Fruit fly (Drosophila melanogaster) whole organism, embryonic: ENCODE results near the gene scramb2.
A peak's percentile ranks its signal among the peaks of the same experiment; 100 is the strongest.

Experiments
- Atf6 ChIP-seq: fragments of 200-800 bp; sonication (Bioruptor generic); IDR thresholded peaks from 2 replicates; pipeline ENCODE4 v1.3.6; 2022; ENCODE audit warnings: missing biosample characterization, missing genetic modification characterization
- B-H2 ChIP-seq: fragments of 200-800 bp; sonication (Bioruptor generic); optimal IDR thresholded peaks from 2 replicates; lab custom pipeline; 2018; ENCODE audit warnings: missing biosample characterization, mild to moderate bottlenecking, missing genetic modification characterization
- Blimp-1 ChIP-seq: fragments of 200-800 bp; sonication (Bioruptor generic); optimal IDR thresholded peaks from 3 replicates; lab custom pipeline; 2018; ENCODE audit warnings: missing biosample characterization, missing genetic modification characterization, mild to moderate bottlenecking, moderate library complexity, missing genetic modification reagents
- CG1024 ChIP-seq: fragments of 200-800 bp; sonication (Bioruptor generic); IDR thresholded peaks from 2 replicates; pipeline ENCODE4 v1.3.6; 2022; ENCODE audit warnings: missing biosample characterization, missing genetic modification characterization
- CG13287 ChIP-seq: fragments of 200-800 bp; sonication (Bioruptor generic); IDR thresholded peaks from 2 replicates; pipeline ENCODE4 v1.3.6; 2022; ENCODE audit warnings: missing biosample characterization, missing genetic modification characterization; ENCODE audit not compliant: partially characterized antibody
- CG13894 ChIP-seq: fragments of 200-800 bp; sonication (Bioruptor generic); optimal IDR thresholded peaks from 3 replicates; lab custom pipeline; 2018; ENCODE audit warnings: missing biosample characterization, mild to moderate bottlenecking, missing genetic modification characterization, moderate library complexity
- CG15269 ChIP-seq: fragments of 200-800 bp; sonication (Bioruptor generic); optimal IDR thresholded peaks from 2 replicates; lab custom pipeline; 2018; ENCODE audit warnings: missing biosample characterization, mild to moderate bottlenecking, missing genetic modification characterization, moderate library complexity
- CG16779 ChIP-seq: fragments of 200-800 bp; sonication (Bioruptor generic); IDR thresholded peaks from 2 replicates; pipeline ENCODE4 v1.3.6; 2022; ENCODE audit warnings: missing biosample characterization, missing genetic modification characterization
- CG17829 ChIP-seq: fragments of 200-800 bp; optimal IDR thresholded peaks from 2 replicates; lab custom pipeline; 2019; ENCODE audit warnings: missing biosample characterization, mild to moderate bottlenecking, missing genetic modification characterization, moderate library complexity
- CG18619 ChIP-seq: fragments of 200-800 bp; sonication (Bioruptor generic); optimal IDR thresholded peaks from 3 replicates; lab custom pipeline; 2017; ENCODE audit warnings: missing biosample characterization, mild to moderate bottlenecking, missing genetic modification characterization
- CG2712 ChIP-seq: fragments of 200-800 bp; optimal IDR thresholded peaks from 3 replicates; lab custom pipeline; 2019; ENCODE audit warnings: missing biosample characterization, mild to moderate bottlenecking, missing genetic modification characterization, moderate library complexity
- CG4707 ChIP-seq: fragments of 200-800 bp; sonication (Bioruptor generic); optimal IDR thresholded peaks from 2 replicates; lab custom pipeline; 2018; ENCODE audit warnings: missing biosample characterization, mild to moderate bottlenecking, missing genetic modification characterization, moderate library complexity
- CG5245 ChIP-seq: fragments of 200-800 bp; sonication (Bioruptor generic); optimal IDR thresholded peaks from 3 replicates; lab custom pipeline; 2016; ENCODE audit warnings: missing biosample characterization, missing genetic modification characterization
- CG7271 ChIP-seq: fragments of 200-800 bp; sonication (Bioruptor generic); optimal IDR thresholded peaks from 2 replicates; lab custom pipeline; 2018; ENCODE audit warnings: missing biosample characterization, mild to moderate bottlenecking, missing genetic modification characterization, moderate library complexity
- CG7556 ChIP-seq: fragments of 200-800 bp; sonication (Bioruptor generic); optimal IDR thresholded peaks from 2 replicates; lab custom pipeline; 2017; ENCODE audit warnings: missing biosample characterization, mild to moderate bottlenecking, missing genetic modification characterization
- CG7963 ChIP-seq: fragments of 200-800 bp; sonication (Bioruptor generic); IDR thresholded peaks from 3 replicates; pipeline ENCODE4 v1.3.6; 2022; ENCODE audit warnings: missing biosample characterization, missing genetic modification characterization; ENCODE audit not compliant: partially characterized antibody
- CG8359 ChIP-seq: fragments of 200-800 bp; sonication (Bioruptor generic); optimal IDR thresholded peaks from 2 replicates; lab custom pipeline; 2017; ENCODE audit warnings: missing biosample characterization, mild to moderate bottlenecking, missing genetic modification characterization, borderline replicate concordance
- CkIIα-i1 ChIP-seq: fragments of 200-800 bp; sonication (Bioruptor generic); IDR thresholded peaks from 2 replicates; pipeline ENCODE4 v1.3.6; 2022; ENCODE audit warnings: missing biosample characterization, missing genetic modification characterization
- Dfd ChIP-seq, 2 experiments: fragments of >200 bp; optimal IDR thresholded peaks; 2 replicates each; lab custom pipeline; 2017; ENCODE audit warnings: missing biosample characterization in 2 of 2, missing genetic modification characterization in 2 of 2
- Dip2 ChIP-seq: fragments of 200-800 bp; sonication (Bioruptor generic); IDR thresholded peaks from 2 replicates; pipeline ENCODE4 v1.3.6; 2022; ENCODE audit warnings: missing biosample characterization, missing genetic modification characterization
- Hey ChIP-seq: fragments of 200-800 bp; sonication (Bioruptor generic); optimal IDR thresholded peaks from 3 replicates; lab custom pipeline; 2018; ENCODE audit warnings: missing biosample characterization, mild to moderate bottlenecking, missing genetic modification characterization
- HmgZ ChIP-seq: fragments of 200-800 bp; sonication (Bioruptor generic); optimal IDR thresholded peaks from 2 replicates; lab custom pipeline; 2018; ENCODE audit warnings: missing biosample characterization, mild to moderate bottlenecking, missing genetic modification characterization
- Kr ChIP-seq: fragments of 200-800 bp; sonication (Bioruptor generic); optimal IDR thresholded peaks from 2 replicates; lab custom pipeline; 2017; ENCODE audit warnings: missing biosample characterization, mild to moderate bottlenecking, missing genetic modification characterization
- MESR4 ChIP-seq: fragments of 200-800 bp; sonication (Bioruptor generic); optimal IDR thresholded peaks from 2 replicates; lab custom pipeline; 2018; ENCODE audit warnings: missing biosample characterization, mild to moderate bottlenecking, missing genetic modification characterization, moderate library complexity
- Oaz ChIP-seq: fragments of 200-800 bp; sonication (Bioruptor generic); IDR thresholded peaks from 2 replicates; pipeline ENCODE4 v1.3.6; 2022; ENCODE audit warnings: missing biosample characterization, missing genetic modification characterization
- Pdp1 ChIP-seq, 2 experiments: fragments of 200-800 bp; sonication (Bioruptor generic); optimal IDR thresholded peaks; 3 replicates each; lab custom pipeline; 2016; ENCODE audit warnings: missing biosample characterization in 2 of 2, missing genetic modification characterization in 2 of 2, mild to moderate bottlenecking in 1 of 2, moderate library complexity in 1 of 2
- Scr ChIP-seq: fragments of 200-800 bp; sonication (Bioruptor generic); IDR thresholded peaks from 2 replicates; pipeline ENCODE4 v1.3.6; 2022; ENCODE audit warnings: missing biosample characterization, missing genetic modification characterization; ENCODE audit not compliant: partially characterized antibody
- Stat92E ChIP-seq, 3 experiments: fragments of >200 bp in 2 of 3; fragments of 200-800 bp in 1 of 3; sonication (Bioruptor generic) in 1 of 3; optimal IDR thresholded peaks; 2 replicates each; lab custom pipeline; 2017 to 2019; ENCODE audit warnings: missing biosample characterization in 3 of 3, missing genetic modification characterization in 3 of 3, mild to moderate bottlenecking in 1 of 3, moderate library complexity in 1 of 3
- caup ChIP-seq: fragments of 200-800 bp; sonication (Bioruptor generic); optimal IDR thresholded peaks from 3 replicates; lab custom pipeline; 2017; ENCODE audit warnings: missing biosample characterization, mild to moderate bottlenecking, missing genetic modification characterization, moderate library complexity; ENCODE audit not compliant: severe bottlenecking
- dmrt99B ChIP-seq: fragments of 200-800 bp; sonication (Bioruptor generic); optimal IDR thresholded peaks from 2 replicates; lab custom pipeline; 2018; ENCODE audit warnings: missing biosample characterization, mild to moderate bottlenecking, missing genetic modification characterization, moderate library complexity
- dpn ChIP-seq, 2 experiments: fragments of 200-800 bp; sonication (Bioruptor generic); optimal IDR thresholded peaks; 3 replicates each; lab custom pipeline; 2016; ENCODE audit warnings: missing biosample characterization in 2 of 2, missing genetic modification characterization in 2 of 2
- ewg ChIP-seq: fragments of 200-800 bp; sonication (Bioruptor generic); optimal IDR thresholded peaks from 3 replicates; lab custom pipeline; 2017; ENCODE audit warnings: mild to moderate bottlenecking, missing biosample characterization, missing genetic modification reagents, missing genetic modification characterization
- grau ChIP-seq: fragments of 200-800 bp; optimal IDR thresholded peaks from 3 replicates; lab custom pipeline; 2019; ENCODE audit warnings: missing biosample characterization, mild to moderate bottlenecking, missing genetic modification characterization, moderate library complexity
- mirr ChIP-seq: fragments of 200-800 bp; sonication (Bioruptor generic); optimal IDR thresholded peaks from 3 replicates; lab custom pipeline; 2018; ENCODE audit warnings: missing biosample characterization, mild to moderate bottlenecking, missing genetic modification characterization
- nau ChIP-seq: fragments of 200-800 bp; sonication (Bioruptor generic); optimal IDR thresholded peaks from 3 replicates; lab custom pipeline; 2017; ENCODE audit warnings: missing biosample characterization, mild to moderate bottlenecking, missing genetic modification characterization, missing genetic modification reagents
- odd ChIP-seq: fragments of 200-800 bp; sonication (Bioruptor generic); optimal IDR thresholded peaks from 2 replicates; lab custom pipeline; 2017; ENCODE audit warnings: missing biosample characterization, mild to moderate bottlenecking, missing genetic modification characterization
- org-1 ChIP-seq: fragments of 200-800 bp; sonication (Bioruptor generic); optimal IDR thresholded peaks from 2 replicates; lab custom pipeline; 2017; ENCODE audit warnings: missing biosample characterization, missing genetic modification characterization
- p53 ChIP-seq: fragments of 200-800 bp; sonication (Bioruptor generic); optimal IDR thresholded peaks from 2 replicates; lab custom pipeline; 2016; ENCODE audit warnings: missing biosample characterization, missing genetic modification characterization
- phol ChIP-seq: fragments of 200-800 bp; sonication (Bioruptor generic); optimal IDR thresholded peaks from 3 replicates; lab custom pipeline; 2018; ENCODE audit warnings: missing biosample characterization, mild to moderate bottlenecking, missing genetic modification characterization, moderate library complexity
- prd ChIP-seq, 3 experiments: fragments of >200 bp in 2 of 3; fragments of 200-800 bp in 1 of 3; sonication (Bioruptor generic) in 1 of 3; optimal IDR thresholded peaks in 2 of 3; IDR thresholded peaks in 1 of 3; 2 replicates in 2 of 3; 3 replicates in 1 of 3; pipeline versions ENCODE4 v1.3.6 to Lab custom; 2017 to 2022; ENCODE audit warnings: missing biosample characterization in 1 of 3, missing genetic modification characterization in 1 of 3
- rib ChIP-seq: fragments of 200-800 bp; sonication (Bioruptor generic); IDR thresholded peaks from 2 replicates; pipeline ENCODE4 v1.3.6; 2022; ENCODE audit warnings: missing biosample characterization, missing genetic modification characterization
- sens ChIP-seq: fragments of 200-800 bp; sonication (Bioruptor generic); peaks from one replicate; lab custom pipeline; 2016; ENCODE audit warnings: missing biosample characterization, missing genetic modification characterization
- slp2 ChIP-seq: fragments of 200-800 bp; sonication (Bioruptor generic); optimal IDR thresholded peaks from 2 replicates; lab custom pipeline; 2016; ENCODE audit warnings: missing biosample characterization, missing genetic modification characterization
- tll ChIP-seq, 2 experiments: fragments of 200-800 bp in 1 of 2; fragments of >200 bp in 1 of 2; sonication (Bioruptor generic) in 1 of 2; optimal IDR thresholded peaks; 2 replicates each; lab custom pipeline; 2017 to 2019; ENCODE audit warnings: missing biosample characterization in 2 of 2, missing genetic modification characterization in 2 of 2, mild to moderate bottlenecking in 1 of 2, moderate library complexity in 1 of 2
- trem ChIP-seq: fragments of 200-800 bp; optimal IDR thresholded peaks from 3 replicates; lab custom pipeline; 2019; ENCODE audit warnings: missing biosample characterization, mild to moderate bottlenecking, missing genetic modification characterization, moderate library complexity
- unpg ChIP-seq: fragments of 200-800 bp; sonication (Bioruptor generic); optimal IDR thresholded peaks from 3 replicates; lab custom pipeline; 2018; ENCODE audit warnings: missing biosample characterization, mild to moderate bottlenecking, missing genetic modification characterization, moderate library complexity

scramb2 gene

DNA sequence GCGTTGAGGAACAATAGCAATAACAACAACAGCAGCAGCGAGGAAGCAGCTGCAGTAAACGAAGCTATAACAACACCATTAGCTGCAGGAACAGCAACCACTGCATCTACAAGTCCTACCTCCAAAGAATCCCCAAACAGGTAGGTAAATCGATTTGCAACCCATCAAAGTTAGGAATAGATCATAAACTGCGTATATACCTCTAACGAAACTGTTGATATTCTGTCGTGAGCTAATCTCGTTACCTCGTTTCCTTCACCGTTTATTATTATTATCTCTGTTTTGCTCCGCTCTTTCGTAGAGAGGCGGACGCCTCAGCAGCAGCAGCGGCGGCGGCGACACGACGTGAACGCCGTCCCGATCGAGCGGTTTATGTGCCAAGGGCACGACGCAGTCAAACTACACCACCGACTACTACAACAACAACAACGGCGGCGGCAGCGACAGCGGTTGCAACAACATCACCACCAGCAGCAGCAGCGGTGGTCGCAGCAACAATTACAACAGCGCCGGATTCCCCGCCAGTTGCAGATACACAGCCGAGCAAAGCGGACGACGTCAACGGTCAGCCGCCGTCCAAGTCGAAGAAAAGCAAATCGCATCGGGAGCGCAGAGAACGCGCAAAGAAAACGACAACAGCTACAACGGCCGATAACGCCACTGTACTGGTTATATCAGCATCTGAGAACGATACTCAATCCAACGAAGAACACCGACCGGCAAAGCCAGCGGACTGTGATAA, 8.6 kb downstream of the scramb2 start (continued):
- TF ChIP-seq caup (GFP tag; lab: Kevin White, UChicago), result no peak
- TF ChIP-seq CG16779 (GFP tag; lab: Robert Waterston, UW), result no peak
- TF ChIP-seq trem (tag; lab: Kevin White, UChicago), result no peak
- TF ChIP-seq unpg (GFP tag; lab: Kevin White, UChicago), result no peak
- no peak for TF ChIP-seq p53 (GFP tag; lab: Kevin White, UChicago)
- TF ChIP-seq MESR4 (GFP tag; lab: Kevin White, UChicago), result peak; percentile 10
- TF ChIP-seq CkIIα-i1 (GFP tag; lab: Robert Waterston, UW), result no peak
- no peak for TF ChIP-seq CG7556 (GFP tag; lab: Kevin White, UChicago)
- TF ChIP-seq CG4707 (GFP tag; lab: Kevin White, UChicago), result no peak
- peak; percentile 1 for TF ChIP-seq CG8359 (GFP tag; lab: Kevin White, UChicago)
- no peak for TF ChIP-seq Blimp-1 (GFP tag; lab: Kevin White, UChicago)
- peak; percentile 32 for TF ChIP-seq CG2712 (tag; lab: Kevin White, UChicago)
- peak in 1 of 2 experiments; percentile 73 for TF ChIP-seq tll (GFP tag; optimal IDR thresholded peaks at IDR 0.05; lab: Kevin White, UChicago)
- TF ChIP-seq Atf6 (GFP tag; lab: Robert Waterston, UW), result 0 out of 2 replicates have a peak, but pooled peaks have one; percentile 37
- no peak for TF ChIP-seq Oaz (GFP tag; lab: Robert Waterston, UW)
- peak; percentile 39; the same call in 1 of the 2 replicates for TF ChIP-seq rib (GFP tag; lab: Robert Waterston, UW)
- peak; percentile 35 for TF ChIP-seq CG7271 (tag; lab: Kevin White, UChicago)
- no peak for TF ChIP-seq nau (GFP tag; lab: Kevin White, UChicago)
- no peak for TF ChIP-seq CG7963 (GFP tag; lab: Robert Waterston, UW)
- TF ChIP-seq mirr (GFP tag; lab: Kevin White, UChicago), result peak; percentile 49
- peak; percentile 40; the same call in 1 of the 2 replicates for TF ChIP-seq Scr (GFP tag; lab: Robert Waterston, UW)
- TF ChIP-seq CG15269, result peak; percentile 30
- no peak for TF ChIP-seq phol (tag; lab: Kevin White, UChicago)
- TF ChIP-seq Dfd (GFP tag; optimal IDR thresholded peaks at IDR 0.05; lab: Kevin White, UChicago), result no peak
- TF ChIP-seq dmrt99B, result peak; percentile 2
- no peak for TF ChIP-seq dpn (GFP tag; optimal IDR thresholded peaks at IDR 0.05; lab: Kevin White, UChicago)
- TF ChIP-seq Stat92E (GFP tag; optimal IDR thresholded peaks at IDR 0.05; lab: Kevin White, UChicago), result peak in 1 of 3 experiments; percentile 60
- peak; percentile 64 for TF ChIP-seq Kr
- TF ChIP-seq org-1 (GFP tag; lab: Kevin White, UChicago), result no peak
- TF ChIP-seq prd (optimal IDR thresholded peaks at IDR 0.05; lab: Kevin White, UChicago), result no peak
- 0 out of 3 replicates have a peak, but pooled peaks have one; percentile 4 for TF ChIP-seq prd (GFP tag; IDR thresholded peaks at IDR 0.05; lab: Robert Waterston, UW)
- TF ChIP-seq CG17829 (tag; lab: Kevin White, UChicago), result peak; percentile 43
- TF ChIP-seq CG1024 (GFP tag; lab: Robert Waterston, UW), result 0 out of 2 replicates have a peak, but pooled peaks have one; percentile 16
- TF ChIP-seq B-H2 (GFP tag; lab: Kevin White, UChicago), result no peak
- TF ChIP-seq Hey (tag; lab: Kevin White, UChicago), result peak; percentile 24
- TF ChIP-seq CG13287 (GFP tag; lab: Robert Waterston, UW), result peak; percentile 22; the same call in 1 of the 2 replicates
- no peak for TF ChIP-seq Dip2
- TF ChIP-seq HmgZ, result peak; percentile 12
- no peak for TF ChIP-seq ewg
- TF ChIP-seq CG18619 (GFP tag; lab: Kevin White, UChicago), result no peak
- no peak for TF ChIP-seq CG13894 (tag; lab: Kevin White, UChicago)
- peak in 1 of 2 experiments; percentile 89 for TF ChIP-seq Pdp1 (GFP tag; optimal IDR thresholded peaks at IDR 0.05; lab: Kevin White, UChicago)
- no peak for TF ChIP-seq CG5245 (GFP tag; lab: Kevin White, UChicago)
- TF ChIP-seq slp2 (GFP tag; lab: Kevin White, UChicago), result no peak
- TF ChIP-seq grau (tag; lab: Kevin White, UChicago), result no peak
- TF ChIP-seq odd (GFP tag; lab: Kevin White, UChicago), result peak; percentile 49
- TF ChIP-seq sens (GFP tag; lab: Kevin White, UChicago), result peak; percentile 84
